Worm (Caenorhabditis elegans) whole organism, L3 larva: ENCODE results near the gene ZC190.8.

Experiments used
- R02D3.7 ChIP-seq: fragments of 150-350 bp; optimal IDR thresholded peaks from 2 replicates; lab custom pipeline; 2014; ENCODE audit warnings: missing biosample characterization, missing genetic modification characterization
- ZK546.5 ChIP-seq: sonication (generic microtip); optimal IDR thresholded peaks from 2 replicates; lab custom pipeline; 2017; ENCODE audit warnings: missing biosample characterization, missing genetic modification characterization
- ceh-16 ChIP-seq: sonication (generic microtip); optimal IDR thresholded peaks from 2 replicates; lab custom pipeline; 2017; ENCODE audit warnings: missing biosample characterization, missing genetic modification characterization
- ceh-28 ChIP-seq: fragments of 150-350 bp; optimal IDR thresholded peaks from 2 replicates; lab custom pipeline; 2014; ENCODE audit warnings: missing biosample characterization, missing genetic modification reagents, missing genetic modification characterization
- ceh-82 ChIP-seq: fragments of 150-350 bp; optimal IDR thresholded peaks from 2 replicates; lab custom pipeline; 2014; ENCODE audit warnings: missing biosample characterization, missing genetic modification characterization
- egl-27 ChIP-seq: sonication (generic microtip); optimal IDR thresholded peaks from 4 replicates; lab custom pipeline; 2017; ENCODE audit warnings: missing biosample characterization, missing genetic modification reagents, missing genetic modification characterization
- egl-5 ChIP-seq: fragments of 150-350 bp; optimal IDR thresholded peaks from 2 replicates; lab custom pipeline; 2017; ENCODE audit warnings: missing biosample characterization, missing genetic modification reagents, missing genetic modification characterization, inconsistent platforms
- elt-1 ChIP-seq: fragments of 150-350 bp; optimal IDR thresholded peaks from 2 replicates; lab custom pipeline; 2014; ENCODE audit warnings: missing biosample characterization, missing genetic modification characterization
- elt-2 ChIP-seq: sonication (generic microtip); optimal IDR thresholded peaks from 2 replicates; lab custom pipeline; 2016; ENCODE audit warnings: missing genetic modification reagents, mild to moderate bottlenecking, missing genetic modification characterization, missing compliant biosample characterization
- elt-3 ChIP-seq, 3 experiments: fragments of 150-350 bp in 1 of 3; sonication (generic microtip) in 2 of 3; optimal IDR thresholded peaks; 2 replicates in 2 of 3; 4 replicates in 1 of 3; lab custom pipeline; 2014 to 2017; ENCODE audit warnings: missing biosample characterization in 3 of 3, missing genetic modification characterization in 3 of 3
- fkh-10 ChIP-seq: sonication (generic microtip); optimal IDR thresholded peaks from 2 replicates; lab custom pipeline; 2017; ENCODE audit warnings: missing biosample characterization, missing genetic modification reagents, missing genetic modification characterization
- fkh-2 ChIP-seq: fragments of 150-350 bp; optimal IDR thresholded peaks from 2 replicates; lab custom pipeline; 2014; ENCODE audit warnings: missing biosample characterization, missing genetic modification reagents, missing genetic modification characterization
- fos-1 ChIP-seq: fragments of 150-350 bp; optimal IDR thresholded peaks from 2 replicates; lab custom pipeline; 2014; ENCODE audit warnings: missing biosample characterization, missing genetic modification characterization
- hmg-11 ChIP-seq: sonication (generic microtip); optimal IDR thresholded peaks from 2 replicates; lab custom pipeline; 2016; ENCODE audit warnings: missing genetic modification characterization, missing compliant biosample characterization
- jun-1 ChIP-seq: fragments of 150-350 bp; optimal IDR thresholded peaks from 2 replicates; lab custom pipeline; 2014; ENCODE audit warnings: missing biosample characterization, missing genetic modification reagents, missing genetic modification characterization
- lin-15B ChIP-seq: fragments of 150-350 bp; optimal IDR thresholded peaks from 2 replicates; lab custom pipeline; 2014; ENCODE audit warnings: missing biosample characterization, missing genetic modification characterization
- lin-39 ChIP-seq: fragments of 150-350 bp; optimal IDR thresholded peaks from 2 replicates; lab custom pipeline; 2018; ENCODE audit warnings: missing biosample characterization, missing genetic modification reagents, missing genetic modification characterization
- mml-1 ChIP-seq: fragments of 150-350 bp; sonication (generic microtip); optimal IDR thresholded peaks from 3 replicates; lab custom pipeline; 2014; ENCODE audit warnings: missing biosample characterization, missing genetic modification characterization
- nfya-1 ChIP-seq: sonication (generic microtip); optimal IDR thresholded peaks from 2 replicates; lab custom pipeline; 2017; ENCODE audit warnings: missing genetic modification characterization, mild to moderate bottlenecking, missing compliant biosample characterization, antibody characterized with exemption, moderate library complexity; ENCODE audit not compliant: insufficient read depth
- nhr-11 ChIP-seq: fragments of 150-350 bp; optimal IDR thresholded peaks from 2 replicates; lab custom pipeline; 2014; ENCODE audit warnings: missing biosample characterization, missing genetic modification characterization
- nhr-12 ChIP-seq: fragments of 150-350 bp; optimal IDR thresholded peaks from 2 replicates; lab custom pipeline; 2014; ENCODE audit warnings: missing biosample characterization, missing genetic modification characterization
- nhr-23 ChIP-seq: fragments of 150-350 bp; optimal IDR thresholded peaks from 2 replicates; lab custom pipeline; 2014; ENCODE audit warnings: missing biosample characterization, missing genetic modification reagents, missing genetic modification characterization
- nhr-25 ChIP-seq: sonication (generic microtip); optimal IDR thresholded peaks from 2 replicates; lab custom pipeline; 2017; ENCODE audit warnings: missing biosample characterization, missing genetic modification characterization
- nhr-28 ChIP-seq: fragments of 150-350 bp; optimal IDR thresholded peaks from 2 replicates; lab custom pipeline; 2014; ENCODE audit warnings: missing biosample characterization, missing genetic modification characterization
- nhr-43 ChIP-seq: sonication (generic microtip); optimal IDR thresholded peaks from 2 replicates; lab custom pipeline; 2016; ENCODE audit warnings: mild to moderate bottlenecking, missing genetic modification characterization, missing compliant biosample characterization; ENCODE audit not compliant: poor library complexity, severe bottlenecking
- nhr-76 ChIP-seq: fragments of 150-350 bp; sonication (generic microtip); optimal IDR thresholded peaks from 5 replicates; lab custom pipeline; 2014; ENCODE audit warnings: missing biosample characterization, missing genetic modification characterization
- pha-4 ChIP-seq: fragments of 150-350 bp; optimal IDR thresholded peaks from 2 replicates; lab custom pipeline; 2014; ENCODE audit warnings: missing biosample characterization, missing genetic modification reagents, missing genetic modification characterization
- pqm-1 ChIP-seq: fragments of 150-350 bp; optimal IDR thresholded peaks from 2 replicates; lab custom pipeline; 2017; ENCODE audit warnings: missing biosample characterization, missing genetic modification characterization, inconsistent platforms
- sea-2 ChIP-seq: fragments of 150-350 bp; sonication (generic microtip); optimal IDR thresholded peaks from 4 replicates; lab custom pipeline; 2014; ENCODE audit warnings: missing biosample characterization, missing genetic modification reagents, missing genetic modification characterization
- tbx-2 ChIP-seq: sonication (generic microtip); optimal IDR thresholded peaks from 2 replicates; lab custom pipeline; 2016; ENCODE audit warnings: mild to moderate bottlenecking, missing genetic modification characterization, missing compliant biosample characterization
- unc-39 ChIP-seq: sonication (generic microtip); optimal IDR thresholded peaks from 4 replicates; lab custom pipeline; 2017; ENCODE audit warnings: missing biosample characterization, missing genetic modification characterization
- zag-1 ChIP-seq: fragments of 150-350 bp; optimal IDR thresholded peaks from 2 replicates; lab custom pipeline; 2014; ENCODE audit warnings: missing biosample characterization, missing genetic modification characterization
- ztf-11 ChIP-seq: fragments of 150-350 bp; optimal IDR thresholded peaks from 2 replicates; lab custom pipeline; 2014; ENCODE audit warnings: missing biosample characterization, missing genetic modification characterization

Gene ZC190.8

ce11 chrV:8662056-8663006 is 25.3 kb downstream of the ZC190.8 start (continued):
- TF ChIP-seq pqm-1 (tag; lab: Kevin White, UChicago) = peak; percentile 60
- no peak for TF ChIP-seq lin-15B (tag; lab: Kevin White, UChicago)

DNA sequence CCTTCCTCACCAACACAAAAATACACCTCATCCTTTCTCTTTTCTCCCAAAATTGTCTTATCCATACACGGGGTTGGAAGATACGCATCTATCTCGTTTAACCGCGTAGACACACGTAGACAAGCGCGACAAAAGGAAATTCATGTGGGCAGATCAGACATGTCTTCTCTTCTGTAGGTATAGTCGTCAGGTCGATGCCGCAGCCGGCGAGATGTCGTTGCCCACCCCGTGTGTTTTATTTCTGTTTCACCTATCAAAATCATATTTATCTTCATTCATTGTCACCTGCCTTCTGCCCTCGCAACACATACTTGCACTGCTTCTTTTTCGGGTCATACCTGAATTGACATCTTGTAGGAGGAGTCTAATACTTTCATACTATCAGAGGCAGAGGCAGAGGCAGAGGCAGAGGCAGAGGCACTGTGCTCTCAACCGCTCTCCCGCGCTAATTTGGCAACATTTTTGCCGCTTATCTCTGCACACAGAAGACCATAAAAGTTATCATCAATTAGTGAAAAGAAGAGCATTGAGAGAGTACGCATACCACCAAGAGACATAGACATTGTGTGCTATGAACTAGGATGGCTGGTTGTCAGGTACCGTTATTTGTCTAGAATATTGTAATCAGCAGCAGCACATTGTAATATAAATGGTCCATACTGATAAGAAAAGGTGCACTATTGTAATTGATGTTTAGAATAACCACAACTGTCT is 26.2 kb downstream of the ZC190.8 start:
- TF ChIP-seq elt-3 (tag; optimal IDR thresholded peaks at IDR 0.05; lab: Kevin White, UChicago) = no peak
- TF ChIP-seq nhr-76 (tag; lab: Kevin White, UChicago) = no peak
- TF ChIP-seq hmg-11 (tag; lab: Kevin White, UChicago) = no peak
- no peak for TF ChIP-seq lin-15B (tag; lab: Kevin White, UChicago)
- no peak for TF ChIP-seq egl-27 (tag; lab: Kevin White, UChicago)
- TF ChIP-seq lin-39 (tag; lab: Kevin White, UChicago) = no peak
- no peak for TF ChIP-seq fkh-10 (GFP tag; lab: Kevin White, UChicago)
- TF ChIP-seq ceh-82 (tag; lab: Kevin White, UChicago) = no peak
- TF ChIP-seq nhr-23 (tag; lab: Kevin White, UChicago) = peak; percentile 23
- TF ChIP-seq pha-4 = peak; percentile 63
- TF ChIP-seq egl-5 (tag; lab: Kevin White, UChicago) = no peak
- TF ChIP-seq zag-1 = no peak
- TF ChIP-seq ZK546.5 = no peak
- no peak for TF ChIP-seq ceh-16
- peak; percentile 95 for TF ChIP-seq pqm-1 (tag; lab: Kevin White, UChicago)
- TF ChIP-seq tbx-2 (tag; lab: Kevin White, UChicago) = no peak
- TF ChIP-seq jun-1 (tag; lab: Kevin White, UChicago) = peak; percentile 55
- TF ChIP-seq nhr-43 = peak; percentile 55
- peak; percentile 7 for TF ChIP-seq mml-1 (tag; lab: Kevin White, UChicago)
- TF ChIP-seq fkh-2 (tag; lab: Kevin White, UChicago) = no peak
- TF ChIP-seq nhr-25 (tag; lab: Kevin White, UChicago) = peak; percentile 72
- TF ChIP-seq elt-2 (tag; lab: Kevin White, UChicago) = peak; percentile 99

- TF ChIP-seq ceh-82 (tag; lab: Kevin White, UChicago) = no peak
- no peak for TF ChIP-seq elt-2 (tag; lab: Kevin White, UChicago)
- TF ChIP-seq nhr-43 = peak; percentile 60
- no peak for TF ChIP-seq mml-1 (tag; lab: Kevin White, UChicago)
- TF ChIP-seq nhr-23 (tag; lab: Kevin White, UChicago) = peak; percentile 40
- TF ChIP-seq nhr-12 (tag; lab: Kevin White, UChicago) = no peak
- TF ChIP-seq elt-1 = peak; percentile 61
- TF ChIP-seq ceh-28 = no peak
- no peak for TF ChIP-seq unc-39 (tag; lab: Kevin White, UChicago)
- TF ChIP-seq nhr-25 (tag; lab: Kevin White, UChicago) = peak; percentile 52
- no peak for TF ChIP-seq nfya-1 (tag; lab: Kevin White, UChicago)
- TF ChIP-seq nhr-11 (tag; lab: Kevin White, UChicago) = no peak
- TF ChIP-seq fos-1 (tag; lab: Kevin White, UChicago) = no peak
- TF ChIP-seq nhr-28 = no peak
- TF ChIP-seq lin-15B (tag; lab: Kevin White, UChicago) = no peak
- no peak for TF ChIP-seq ztf-11 (tag; lab: Kevin White, UChicago)
- no peak for TF ChIP-seq sea-2 (GFP tag; lab: Kevin White, UChicago)
- no peak for TF ChIP-seq R02D3.7 (tag; lab: Kevin White, UChicago)
- no peak for TF ChIP-seq pqm-1 (tag; lab: Kevin White, UChicago)
- no peak for TF ChIP-seq pha-4
- TF ChIP-seq, all 47 proteins: peak for 4
Measured at ce11 chrV:8660475-8660874, 27.1 kb downstream of the ZC190.8 start.
